Worm (Caenorhabditis elegans) whole organism, L1 larva: Measurements from ENCODE around the gene fbxa-160.

Experiments
- C04F5.9 ChIP-seq: sonication (generic microtip); optimal IDR thresholded peaks from 2 replicates; lab custom pipeline; 2016; ENCODE audit warnings: missing genetic modification characterization, missing compliant biosample characterization
- C16A3.4 ChIP-seq: fragments of 150-350 bp; optimal IDR thresholded peaks from 2 replicates; lab custom pipeline; 2014; ENCODE audit warnings: missing biosample characterization, missing genetic modification characterization
- C34B4.2 ChIP-seq: sonication (generic microtip); optimal IDR thresholded peaks from 2 replicates; lab custom pipeline; 2017; ENCODE audit warnings: mild to moderate bottlenecking, missing genetic modification characterization, missing compliant biosample characterization
- F16B12.6 ChIP-seq: fragments of 150-350 bp; optimal IDR thresholded peaks from 2 replicates; lab custom pipeline; 2014; ENCODE audit warnings: missing biosample characterization, missing genetic modification characterization
- alr-1 ChIP-seq: fragments of 200-800 bp; sonication (Bioruptor generic); optimal IDR thresholded peaks from 2 replicates; lab custom pipeline; 2018; ENCODE audit warnings: borderline replicate concordance, mild to moderate bottlenecking, missing genetic modification characterization, missing compliant biosample characterization
- blmp-1 ChIP-seq: fragments of 150-350 bp; optimal IDR thresholded peaks from 2 replicates; lab custom pipeline; 2014; ENCODE audit warnings: missing biosample characterization, missing genetic modification characterization
- ceh-8 ChIP-seq: fragments of 200-800 bp; sonication (Bioruptor generic); optimal IDR thresholded peaks from 2 replicates; lab custom pipeline; 2018; ENCODE audit warnings: mild to moderate bottlenecking, missing genetic modification characterization, moderate library complexity, missing compliant biosample characterization
- ceh-82 ChIP-seq, 3 experiments: fragments of 150-350 bp in 1 of 3; sonication (generic microtip) in 2 of 3; optimal IDR thresholded peaks; 2 replicates each; lab custom pipeline; 2014 to 2017; ENCODE audit warnings: missing biosample characterization in 3 of 3, missing genetic modification characterization in 3 of 3
- ceh-88 ChIP-seq: fragments of 200-800 bp; sonication (Bioruptor generic); IDR thresholded peaks from 2 replicates; pipeline ENCODE4 v1.3.6; 2022; ENCODE audit warnings: missing genetic modification characterization, missing compliant biosample characterization
- ces-1 ChIP-seq: fragments of 150-350 bp; optimal IDR thresholded peaks from 2 replicates; lab custom pipeline; 2014; ENCODE audit warnings: missing biosample characterization, missing genetic modification reagents, missing genetic modification characterization
- dsc-1 ChIP-seq: sonication (generic microtip); optimal IDR thresholded peaks from 2 replicates; lab custom pipeline; 2016; ENCODE audit warnings: mild to moderate bottlenecking, missing genetic modification characterization, missing compliant biosample characterization
- elt-3 ChIP-seq, 6 experiments: fragments of 150-350 bp in 1 of 6; sonication (generic microtip); optimal IDR thresholded peaks; 2 replicates each; lab custom pipeline; 2017 to 2018; ENCODE audit warnings: missing biosample characterization in 6 of 6, missing genetic modification characterization in 6 of 6, inconsistent platforms in 1 of 6
- ets-5 ChIP-seq: fragments of 200-800 bp; sonication (Bioruptor generic); IDR thresholded peaks from 2 replicates; pipeline ENCODE4 v1.3.6; 2022; ENCODE audit warnings: missing genetic modification characterization, missing compliant biosample characterization
- fkh-10 ChIP-seq: sonication (generic microtip); optimal IDR thresholded peaks from 2 replicates; lab custom pipeline; 2017; ENCODE audit warnings: missing biosample characterization, missing genetic modification reagents, missing genetic modification characterization
- grh-1 ChIP-seq: fragments of 200-800 bp; sonication (Bioruptor generic); IDR thresholded peaks from 2 replicates; pipeline ENCODE4 v1.3.6; 2022; ENCODE audit warnings: missing genetic modification reagents, missing genetic modification characterization, missing compliant biosample characterization
- hlh-4 ChIP-seq: sonication (generic microtip); optimal IDR thresholded peaks from 2 replicates; lab custom pipeline; 2016; ENCODE audit warnings: mild to moderate bottlenecking, missing genetic modification characterization, missing compliant biosample characterization
- irx-1 ChIP-seq: sonication (generic microtip); optimal IDR thresholded peaks from 2 replicates; lab custom pipeline; 2016; ENCODE audit warnings: missing genetic modification characterization, missing compliant biosample characterization
- isw-1 ChIP-seq: fragments of 200-800 bp; sonication (Bioruptor generic); IDR thresholded peaks from 2 replicates; pipeline ENCODE4 v1.3.6; 2022; ENCODE audit warnings: missing genetic modification characterization, missing compliant biosample characterization
- jun-1 ChIP-seq: fragments of 150-350 bp; optimal IDR thresholded peaks from 2 replicates; lab custom pipeline; 2014; ENCODE audit warnings: missing biosample characterization, missing genetic modification reagents, missing genetic modification characterization
- lin-13 ChIP-seq: fragments of 150-350 bp; optimal IDR thresholded peaks from 2 replicates; lab custom pipeline; 2014; ENCODE audit warnings: missing biosample characterization, missing genetic modification reagents, missing genetic modification characterization
- lin-14 ChIP-seq: fragments of 200-800 bp; sonication (Bioruptor generic); optimal IDR thresholded peaks from 2 replicates; lab custom pipeline; 2018; ENCODE audit warnings: mild to moderate bottlenecking, missing genetic modification characterization, moderate library complexity, missing compliant biosample characterization
- lin-39 ChIP-seq: fragments of 150-350 bp; optimal IDR thresholded peaks from 2 replicates; lab custom pipeline; 2014; ENCODE audit warnings: missing biosample characterization, missing genetic modification reagents, missing genetic modification characterization
- lir-3 ChIP-seq: sonication (generic microtip); optimal IDR thresholded peaks from 2 replicates; lab custom pipeline; 2016; ENCODE audit warnings: mild to moderate bottlenecking, missing genetic modification characterization, moderate library complexity, missing compliant biosample characterization; ENCODE audit not compliant: poor library complexity
- mab-9 ChIP-seq: fragments of 200-800 bp; sonication (Bioruptor generic); IDR thresholded peaks from 2 replicates; pipeline ENCODE4 v1.3.6; 2022; ENCODE audit warnings: missing genetic modification reagents, missing genetic modification characterization, missing compliant biosample characterization
- nhr-11 ChIP-seq: fragments of 150-350 bp; optimal IDR thresholded peaks from 2 replicates; lab custom pipeline; 2014; ENCODE audit warnings: missing biosample characterization, missing genetic modification characterization
- nhr-12 ChIP-seq: sonication (generic microtip); optimal IDR thresholded peaks from 2 replicates; lab custom pipeline; 2017; ENCODE audit warnings: missing biosample characterization, missing genetic modification characterization
- nhr-19 ChIP-seq: fragments of 200-800 bp; sonication (Bioruptor generic); conservative IDR thresholded peaks from 2 replicates; pipeline ENCODE4 v1.3.6; 2022; ENCODE audit warnings: missing genetic modification characterization, missing compliant biosample characterization
- nhr-47 ChIP-seq: sonication (generic microtip); optimal IDR thresholded peaks from 2 replicates; lab custom pipeline; 2016; ENCODE audit warnings: mild to moderate bottlenecking, missing genetic modification characterization, moderate library complexity, missing compliant biosample characterization
- nhr-85 ChIP-seq: sonication (generic microtip); peaks from one replicate; lab custom pipeline; 2016; ENCODE audit warnings: missing genetic modification characterization, inconsistent platforms, missing compliant biosample characterization
- nhr-90 ChIP-seq: sonication (generic microtip); optimal IDR thresholded peaks from 2 replicates; lab custom pipeline; 2016; ENCODE audit warnings: mild to moderate bottlenecking, missing genetic modification characterization, missing compliant biosample characterization; ENCODE audit not compliant: poor library complexity
- pag-3 ChIP-seq: sonication (generic microtip); optimal IDR thresholded peaks from 2 replicates; lab custom pipeline; 2017; ENCODE audit warnings: missing genetic modification characterization, mild to moderate bottlenecking, missing compliant biosample characterization, antibody characterized with exemption, borderline replicate concordance; ENCODE audit not compliant: insufficient read depth
- pax-3 ChIP-seq: fragments of 200-800 bp; sonication (Bioruptor generic); optimal IDR thresholded peaks from 2 replicates; lab custom pipeline; 2018; ENCODE audit warnings: mild to moderate bottlenecking, missing genetic modification characterization, moderate library complexity, missing compliant biosample characterization
- pqm-1 ChIP-seq: sonication (generic microtip); optimal IDR thresholded peaks from 3 replicates; lab custom pipeline; 2017; ENCODE audit warnings: missing biosample characterization, missing genetic modification characterization
- rnt-1 ChIP-seq: sonication (generic microtip); optimal IDR thresholded peaks from 2 replicates; lab custom pipeline; 2016; ENCODE audit warnings: mild to moderate bottlenecking, missing genetic modification characterization, moderate library complexity, missing compliant biosample characterization
- snpc-4 ChIP-seq: fragments of 150-350 bp; optimal IDR thresholded peaks from 2 replicates; lab custom pipeline; 2014; ENCODE audit warnings: missing biosample characterization, missing genetic modification characterization
- snu-23 ChIP-seq: sonication (generic microtip); optimal IDR thresholded peaks from 2 replicates; lab custom pipeline; 2016; ENCODE audit warnings: missing genetic modification characterization, missing compliant biosample characterization
- sox-4 ChIP-seq: sonication (generic microtip); optimal IDR thresholded peaks from 2 replicates; lab custom pipeline; 2016; ENCODE audit warnings: missing genetic modification characterization, missing compliant biosample characterization
- sptf-1 ChIP-seq: fragments of 150-350 bp; optimal IDR thresholded peaks from 2 replicates; lab custom pipeline; 2014; ENCODE audit warnings: missing biosample characterization, missing genetic modification characterization
- sup-37 ChIP-seq: fragments of 200-800 bp; sonication (Bioruptor generic); optimal IDR thresholded peaks from 2 replicates; lab custom pipeline; 2018; ENCODE audit warnings: mild to moderate bottlenecking, missing genetic modification characterization, missing compliant biosample characterization
- tbx-2 ChIP-seq: sonication (generic microtip); optimal IDR thresholded peaks from 2 replicates; lab custom pipeline; 2016; ENCODE audit warnings: missing genetic modification characterization, missing compliant biosample characterization
- tlp-1 ChIP-seq: fragments of 150-350 bp; optimal IDR thresholded peaks from 2 replicates; lab custom pipeline; 2014; ENCODE audit warnings: missing biosample characterization, missing genetic modification characterization
- unc-130 ChIP-seq: fragments of 150-350 bp; optimal IDR thresholded peaks from 2 replicates; lab custom pipeline; 2017; ENCODE audit warnings: missing biosample characterization, missing genetic modification characterization, inconsistent platforms
- unc-86 ChIP-seq: sonication (generic microtip); optimal IDR thresholded peaks from 2 replicates; lab custom pipeline; 2016; ENCODE audit warnings: missing genetic modification characterization, missing compliant biosample characterization
- unc-98 ChIP-seq: fragments of 200-800 bp; sonication (Bioruptor generic); IDR thresholded peaks from 2 replicates; pipeline ENCODE4 v1.3.6; 2022; ENCODE audit warnings: missing genetic modification characterization, missing compliant biosample characterization
- xbp-1 ChIP-seq: sonication (generic microtip); optimal IDR thresholded peaks from 2 replicates; lab custom pipeline; 2016; ENCODE audit warnings: missing genetic modification characterization, missing compliant biosample characterization
- zag-1 ChIP-seq: fragments of 150-350 bp; optimal IDR thresholded peaks from 2 replicates; lab custom pipeline; 2014; ENCODE audit warnings: missing biosample characterization, missing genetic modification characterization
- zip-4 ChIP-seq: fragments of 200-800 bp; sonication (Bioruptor generic); optimal IDR thresholded peaks from 2 replicates; lab custom pipeline; 2018; ENCODE audit warnings: mild to moderate bottlenecking, missing genetic modification characterization, moderate library complexity, missing compliant biosample characterization
- ztf-11 ChIP-seq, 2 experiments: sonication (generic microtip); optimal IDR thresholded peaks; 2 replicates each; lab custom pipeline; 2016 to 2017; ENCODE audit warnings: missing genetic modification characterization in 2 of 2, missing biosample characterization in 1 of 2, missing compliant biosample characterization in 1 of 2
- ztf-4 ChIP-seq: fragments of 150-350 bp; optimal IDR thresholded peaks from 2 replicates; lab custom pipeline; 2014; ENCODE audit warnings: missing biosample characterization, missing genetic modification characterization

The fbxa-160 gene

DNA sequence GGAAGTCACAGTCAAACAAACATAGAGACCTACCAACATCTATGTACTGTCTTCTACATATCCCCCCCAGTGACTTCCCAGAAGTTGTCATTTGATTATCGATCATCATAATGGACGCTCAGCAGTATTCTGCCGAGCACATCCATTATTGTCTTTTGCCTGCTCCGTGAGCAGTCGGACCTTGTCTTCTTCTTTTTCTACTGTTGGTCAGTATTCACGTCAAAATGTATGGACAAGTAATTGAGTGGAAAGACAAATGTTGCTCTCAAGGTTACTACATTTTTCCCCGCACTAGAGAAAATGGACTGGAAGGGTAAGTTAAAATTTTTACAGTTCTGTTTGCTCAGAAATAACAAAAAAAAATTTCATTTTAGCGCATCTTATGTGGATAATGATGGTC lies 30.4 kb upstream of the fbxa-160 start, which contains the start of gene btb-12:
TSS of gene btb-12 (plus strand) at position 301 of the 400 bp plus-strand sequence.
- no peak for TF ChIP-seq lin-14 (GFP tag; lab: Kevin White, UChicago)
- TF ChIP-seq elt-3 (tag; optimal IDR thresholded peaks at IDR 0.05; lab: Kevin White, UChicago): no peak
- no peak for TF ChIP-seq nhr-11
- TF ChIP-seq sptf-1 (tag; lab: Kevin White, UChicago): no peak
- no peak for TF ChIP-seq sox-4

DNA sequence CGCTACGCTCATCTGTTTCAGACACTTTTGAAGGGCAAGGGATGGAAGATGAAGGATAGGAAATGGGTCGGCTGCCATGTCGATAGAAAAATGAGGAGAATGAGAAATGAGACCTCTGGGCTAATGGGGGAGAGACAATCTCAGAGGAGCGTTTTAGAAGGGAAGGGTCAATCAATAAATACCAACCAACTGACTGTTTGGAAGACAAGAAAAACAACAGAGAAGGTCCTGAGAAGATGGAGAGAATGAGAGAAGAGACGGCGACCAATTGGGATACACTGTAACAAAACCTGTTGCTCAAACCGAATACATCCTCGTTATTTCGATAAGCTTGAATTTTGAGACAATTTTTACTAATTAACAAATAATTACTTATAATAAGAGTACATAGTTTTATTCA lies 28.9 kb upstream of the fbxa-160 start, which contains the start of gene fbxb-15:
TSS of gene fbxb-15 (minus strand) at position 101 of the 400 bp plus-strand sequence.
- TF ChIP-seq C16A3.4 (tag; lab: Kevin White, UChicago): no peak
- TF ChIP-seq alr-1 (tag; lab: Kevin White, UChicago): no peak
- no peak for TF ChIP-seq nhr-47 (tag; lab: Kevin White, UChicago)
- TF ChIP-seq lin-39: no peak
- no peak for TF ChIP-seq nhr-11
- no peak for TF ChIP-seq lin-13 (GFP tag; lab: Kevin White, UChicago)
- no peak for TF ChIP-seq ztf-11 (tag; optimal IDR thresholded peaks at IDR 0.05; lab: Kevin White, UChicago)
- no peak for TF ChIP-seq zag-1
- TF ChIP-seq C04F5.9 (tag; lab: Kevin White, UChicago): no peak
- no peak for TF ChIP-seq F16B12.6 (tag; lab: Kevin White, UChicago)
- TF ChIP-seq unc-86 (tag; lab: Kevin White, UChicago): no peak
- TF ChIP-seq pag-3 (tag; lab: Kevin White, UChicago): no peak
- no peak for TF ChIP-seq hlh-4 (tag; lab: Kevin White, UChicago)
- TF ChIP-seq jun-1 (tag; lab: Kevin White, UChicago): no peak
- no peak for TF ChIP-seq dsc-1
- TF ChIP-seq nhr-19 (GFP tag; lab: Robert Waterston, UW): no peak
- TF ChIP-seq unc-130: no peak

DNA sequence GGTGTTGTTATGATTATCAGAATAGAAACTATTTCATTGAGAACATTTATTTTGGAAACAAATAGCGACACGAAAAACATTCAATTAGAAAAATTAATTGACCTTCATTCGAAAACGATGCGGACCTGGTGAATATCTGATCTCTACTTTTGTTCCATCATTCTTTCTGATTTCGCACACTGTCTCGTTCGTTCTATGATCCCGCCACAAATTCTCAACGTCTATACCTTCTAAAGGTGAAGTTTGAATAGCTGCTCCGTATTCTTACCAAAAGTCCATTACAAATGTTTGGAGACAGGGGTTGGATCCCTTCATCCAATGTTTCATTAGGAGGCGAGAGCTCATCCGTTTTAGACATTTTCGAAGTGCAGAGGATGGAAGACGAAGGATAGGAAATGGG lies 27.3 kb upstream of the fbxa-160 start, which contains the start of gene fbxb-16:
TSS of gene fbxb-16 (minus strand) at position 101 of the 400 bp plus-strand sequence.
- TF ChIP-seq nhr-85 (tag; lab: Kevin White, UChicago): no peak
- TF ChIP-seq xbp-1: no peak
- TF ChIP-seq dsc-1: no peak
- no peak for TF ChIP-seq zip-4 (GFP tag; lab: Kevin White, UChicago)
- no peak for TF ChIP-seq ceh-88 (GFP tag; lab: Robert Waterston, UW)
- no peak for TF ChIP-seq isw-1 (GFP tag; lab: Robert Waterston, UW)
- TF ChIP-seq sup-37: no peak
- no peak for TF ChIP-seq pqm-1 (tag; lab: Kevin White, UChicago)
- TF ChIP-seq snu-23 (GFP tag; lab: Kevin White, UChicago): no peak
- TF ChIP-seq irx-1: no peak
- TF ChIP-seq tlp-1 (tag; lab: Kevin White, UChicago): no peak
- TF ChIP-seq ceh-8 (GFP tag; lab: Kevin White, UChicago): no peak
- TF ChIP-seq C34B4.2 (tag; lab: Kevin White, UChicago): no peak
- no peak for TF ChIP-seq lir-3 (tag; lab: Kevin White, UChicago)
- TF ChIP-seq, all 84 proteins: peak for 0

DNA sequence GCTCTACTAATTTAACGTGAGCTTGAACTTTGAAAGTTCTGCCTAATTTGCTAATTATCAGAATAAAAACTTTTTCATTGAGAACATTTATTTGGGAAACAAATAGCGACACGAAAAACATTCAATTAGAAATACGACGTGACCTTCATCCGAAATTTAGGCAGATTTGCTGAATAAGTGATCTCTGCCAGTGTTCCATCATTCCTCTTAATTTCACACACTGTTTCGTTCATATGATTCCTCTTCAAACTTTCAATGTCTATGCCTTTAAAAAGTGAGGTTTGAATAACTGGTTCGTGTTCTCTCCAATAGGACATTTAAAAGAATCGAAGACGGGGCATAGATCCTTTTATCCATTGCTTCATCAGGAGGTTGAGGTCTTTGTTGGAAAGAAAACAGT lies 26.0 kb upstream of the fbxa-160 start, which contains the start of gene fbxb-20:
TSS of gene fbxb-20 (minus strand) at position 101 of the 400 bp plus-strand sequence.
- TF ChIP-seq rnt-1 (no peak), jun-1 (tag; lab: Kevin White, UChicago) (no peak), tbx-2 (tag; lab: Kevin White, UChicago) (no peak), blmp-1 (no peak), fkh-10 (no peak), xbp-1 (no peak), pqm-1 (tag; lab: Kevin White, UChicago) (no peak), ztf-4 (no peak), mab-9 (no peak), grh-1 (no peak), unc-98 (GFP tag; lab: Robert Waterston, UW) (no peak), ets-5 (GFP tag; lab: Robert Waterston, UW) (no peak), ces-1 (GFP tag; lab: Kevin White, UChicago) (no peak), pag-3 (tag; lab: Kevin White, UChicago) (no peak), nhr-90 (tag; lab: Kevin White, UChicago) (no peak), ceh-82 (tag; optimal IDR thresholded peaks at IDR 0.05; lab: Kevin White, UChicago) (no peak), snpc-4 (tag; lab: Kevin White, UChicago) (no peak), pax-3 (tag; lab: Kevin White, UChicago) (no peak), nhr-12 (no peak)
